Fruit fly (Drosophila melanogaster) whole organism, embryonic: Measurements from ENCODE around the gene BomBc3.

Experiments
- Asciz ChIP-seq: fragments of 200-800 bp; sonication (Bioruptor generic); optimal IDR thresholded peaks from 2 replicates; lab custom pipeline; 2017; ENCODE audit warnings: missing biosample characterization, mild to moderate bottlenecking, missing genetic modification characterization, missing genetic modification reagents
- Atf6 ChIP-seq: fragments of 200-800 bp; sonication (Bioruptor generic); IDR thresholded peaks from 2 replicates; pipeline ENCODE4 v1.3.6; 2022; ENCODE audit warnings: missing biosample characterization, missing genetic modification characterization
- Bteb2 ChIP-seq: fragments of 200-800 bp; sonication (Bioruptor generic); optimal IDR thresholded peaks from 2 replicates; lab custom pipeline; 2016; ENCODE audit warnings: missing biosample characterization, missing genetic modification characterization
- CG10267 ChIP-seq: fragments of 200-800 bp; sonication (Bioruptor generic); optimal IDR thresholded peaks from 2 replicates; lab custom pipeline; 2018; ENCODE audit warnings: missing biosample characterization, mild to moderate bottlenecking, missing genetic modification characterization, moderate library complexity
- CG10274 ChIP-seq: fragments of 200-800 bp; sonication (Bioruptor generic); optimal IDR thresholded peaks from 3 replicates; lab custom pipeline; 2017; ENCODE audit warnings: missing biosample characterization, mild to moderate bottlenecking, missing genetic modification characterization
- CG10366 ChIP-seq: fragments of 200-800 bp; sonication (Bioruptor generic); IDR thresholded peaks from 2 replicates; pipeline ENCODE4 v1.3.6; 2022; ENCODE audit warnings: missing biosample characterization, missing genetic modification characterization
- CG11247 ChIP-seq: fragments of 200-800 bp; sonication (Bioruptor generic); IDR thresholded peaks from 2 replicates; pipeline ENCODE4 v1.3.6; 2022; ENCODE audit warnings: missing biosample characterization, missing genetic modification characterization
- CG12104 ChIP-seq: fragments of 200-800 bp; sonication (Bioruptor generic); optimal IDR thresholded peaks from 3 replicates; lab custom pipeline; 2016; ENCODE audit warnings: missing biosample characterization, missing genetic modification characterization
- CG14441 ChIP-seq: fragments of 200-800 bp; sonication (Bioruptor generic); IDR thresholded peaks from 2 replicates; pipeline ENCODE4 v1.3.6; 2022; ENCODE audit warnings: missing biosample characterization, missing genetic modification characterization
- CG15601 ChIP-seq: fragments of 200-800 bp; sonication (Bioruptor generic); optimal IDR thresholded peaks from 3 replicates; lab custom pipeline; 2019; ENCODE audit warnings: missing biosample characterization, mild to moderate bottlenecking, missing genetic modification characterization, moderate library complexity
- CG15696 ChIP-seq: fragments of 200-800 bp; sonication (Bioruptor generic); optimal IDR thresholded peaks from 2 replicates; lab custom pipeline; 2019; ENCODE audit warnings: missing biosample characterization, mild to moderate bottlenecking, missing genetic modification characterization, moderate library complexity
- CG17359 ChIP-seq: fragments of 200-800 bp; sonication (Bioruptor generic); optimal IDR thresholded peaks from 3 replicates; lab custom pipeline; 2018; ENCODE audit warnings: missing biosample characterization, mild to moderate bottlenecking, missing genetic modification characterization, moderate library complexity
- CG18619 ChIP-seq: fragments of 200-800 bp; sonication (Bioruptor generic); optimal IDR thresholded peaks from 3 replicates; lab custom pipeline; 2017; ENCODE audit warnings: missing biosample characterization, mild to moderate bottlenecking, missing genetic modification characterization
- CG2120 ChIP-seq: fragments of 200-800 bp; sonication (Bioruptor generic); optimal IDR thresholded peaks from 3 replicates; lab custom pipeline; 2016; ENCODE audit warnings: missing biosample characterization, missing genetic modification characterization
- CG30403 ChIP-seq: fragments of 200-800 bp; sonication (Bioruptor generic); optimal IDR thresholded peaks from 3 replicates; lab custom pipeline; 2016; ENCODE audit warnings: missing biosample characterization, missing genetic modification characterization
- CG31224 ChIP-seq: fragments of 200-800 bp; sonication (Bioruptor generic); IDR thresholded peaks from 2 replicates; pipeline ENCODE4 v1.3.6; 2022; ENCODE audit warnings: missing biosample characterization, missing genetic modification characterization
- CG32767 ChIP-seq: fragments of 200-800 bp; sonication (Bioruptor generic); IDR thresholded peaks from 2 replicates; pipeline ENCODE4 v1.3.6; 2022; ENCODE audit warnings: missing biosample characterization, missing genetic modification characterization
- CG3838 ChIP-seq: fragments of 200-800 bp; sonication (Bioruptor generic); optimal IDR thresholded peaks from 3 replicates; lab custom pipeline; 2016; ENCODE audit warnings: missing biosample characterization, missing genetic modification characterization
- CG6765 ChIP-seq: fragments of 200-800 bp; sonication (Bioruptor generic); optimal IDR thresholded peaks from 3 replicates; lab custom pipeline; 2017; ENCODE audit warnings: missing biosample characterization, mild to moderate bottlenecking, missing genetic modification characterization
- Dbx ChIP-seq: fragments of 200-800 bp; sonication (Bioruptor generic); IDR thresholded peaks from 3 replicates; pipeline ENCODE4 v1.3.6; 2022; ENCODE audit warnings: missing biosample characterization, missing genetic modification characterization
- Dip2 ChIP-seq: fragments of 200-800 bp; sonication (Bioruptor generic); IDR thresholded peaks from 2 replicates; pipeline ENCODE4 v1.3.6; 2022; ENCODE audit warnings: missing biosample characterization, missing genetic modification characterization
- Eip74EF ChIP-seq, 2 experiments: fragments of 200-800 bp in 1 of 2; fragments of >200 bp in 1 of 2; sonication (Bioruptor generic) in 1 of 2; optimal IDR thresholded peaks; 2 replicates each; lab custom pipeline; 2017 to 2019; ENCODE audit warnings: missing biosample characterization in 2 of 2, missing genetic modification characterization in 2 of 2, mild to moderate bottlenecking in 1 of 2, moderate library complexity in 1 of 2
- HHEX ChIP-seq: fragments of 200-800 bp; sonication (Bioruptor generic); optimal IDR thresholded peaks from 3 replicates; lab custom pipeline; 2017; ENCODE audit warnings: missing biosample characterization, mild to moderate bottlenecking, missing genetic modification characterization, missing genetic modification reagents
- NK7.1 ChIP-seq: fragments of 200-800 bp; sonication (Bioruptor generic); optimal IDR thresholded peaks from 3 replicates; lab custom pipeline; 2016; ENCODE audit warnings: missing biosample characterization, missing genetic modification characterization
- Rx ChIP-seq: fragments of 200-800 bp; sonication (Bioruptor generic); IDR thresholded peaks from 2 replicates; pipeline ENCODE4 v1.3.6; 2022; ENCODE audit warnings: missing biosample characterization, missing genetic modification characterization
- Sox102F ChIP-seq: fragments of 200-800 bp; sonication (Bioruptor generic); optimal IDR thresholded peaks from 2 replicates; lab custom pipeline; 2018; ENCODE audit warnings: missing biosample characterization, mild to moderate bottlenecking, missing genetic modification characterization, moderate library complexity
- Sry-δ ChIP-seq: fragments of 200-800 bp; sonication (Bioruptor generic); optimal IDR thresholded peaks from 2 replicates; lab custom pipeline; 2016; ENCODE audit warnings: missing biosample characterization, missing genetic modification characterization
- abd-A ChIP-seq: fragments of 200-800 bp; sonication (Bioruptor generic); optimal IDR thresholded peaks from 3 replicates; lab custom pipeline; 2019; ENCODE audit warnings: missing biosample characterization, mild to moderate bottlenecking, missing genetic modification characterization, moderate library complexity
- chm ChIP-seq: fragments of 200-800 bp; sonication (Bioruptor generic); IDR thresholded peaks from 2 replicates; pipeline ENCODE4 v1.3.6; 2022; ENCODE audit warnings: missing biosample characterization, missing genetic modification characterization
- crc ChIP-seq: fragments of 200-800 bp; sonication (Bioruptor generic); optimal IDR thresholded peaks from 2 replicates; lab custom pipeline; 2016; ENCODE audit warnings: missing biosample characterization, missing genetic modification characterization
- dmrt99B ChIP-seq: fragments of 200-800 bp; sonication (Bioruptor generic); optimal IDR thresholded peaks from 2 replicates; lab custom pipeline; 2018; ENCODE audit warnings: missing biosample characterization, mild to moderate bottlenecking, missing genetic modification characterization, moderate library complexity
- dysf ChIP-seq: fragments of 200-800 bp; sonication (Bioruptor generic); IDR thresholded peaks from 3 replicates; pipeline ENCODE4 v1.3.6; 2022; ENCODE audit warnings: missing biosample characterization, missing genetic modification characterization
- eyg ChIP-seq: fragments of 200-800 bp; sonication (Bioruptor generic); optimal IDR thresholded peaks from 3 replicates; lab custom pipeline; 2016; ENCODE audit warnings: missing biosample characterization, missing genetic modification characterization
- ind ChIP-seq: fragments of 200-800 bp; sonication (Bioruptor generic); optimal IDR thresholded peaks from 3 replicates; lab custom pipeline; 2016; ENCODE audit warnings: missing biosample characterization, missing genetic modification characterization
- lbe ChIP-seq: fragments of 200-800 bp; sonication (Bioruptor generic); optimal IDR thresholded peaks from 2 replicates; lab custom pipeline; 2016; ENCODE audit warnings: missing biosample characterization, mild to moderate bottlenecking, missing genetic modification characterization
- nau ChIP-seq: fragments of 200-800 bp; sonication (Bioruptor generic); optimal IDR thresholded peaks from 3 replicates; lab custom pipeline; 2017; ENCODE audit warnings: missing biosample characterization, mild to moderate bottlenecking, missing genetic modification characterization, missing genetic modification reagents
- nmo ChIP-seq: fragments of 200-800 bp; sonication (Bioruptor generic); optimal IDR thresholded peaks from 2 replicates; lab custom pipeline; 2018; ENCODE audit warnings: missing biosample characterization, mild to moderate bottlenecking, missing genetic modification characterization, moderate library complexity
- onecut ChIP-seq: fragments of 200-800 bp; sonication (Bioruptor generic); IDR thresholded peaks from 2 replicates; pipeline ENCODE4 v1.3.6; 2022; ENCODE audit warnings: missing biosample characterization, missing genetic modification characterization
- pho ChIP-seq: fragments of 200-800 bp; sonication (Bioruptor generic); optimal IDR thresholded peaks from 2 replicates; lab custom pipeline; 2016; ENCODE audit warnings: missing biosample characterization, missing genetic modification characterization
- prd ChIP-seq, 3 experiments: fragments of >200 bp in 2 of 3; fragments of 200-800 bp in 1 of 3; sonication (Bioruptor generic) in 1 of 3; optimal IDR thresholded peaks in 2 of 3; IDR thresholded peaks in 1 of 3; 2 replicates in 2 of 3; 3 replicates in 1 of 3; pipeline versions ENCODE4 v1.3.6 to Lab custom; 2017 to 2022; ENCODE audit warnings: missing biosample characterization in 1 of 3, missing genetic modification characterization in 1 of 3
- pum ChIP-seq: fragments of 200-800 bp; sonication (Bioruptor generic); optimal IDR thresholded peaks from 2 replicates; lab custom pipeline; 2016; ENCODE audit warnings: missing biosample characterization, missing genetic modification characterization
- ranshi ChIP-seq: fragments of 200-800 bp; sonication (Bioruptor generic); IDR thresholded peaks from 2 replicates; pipeline ENCODE4 v1.3.6; 2022; ENCODE audit warnings: missing biosample characterization, missing genetic modification characterization
- row ChIP-seq: fragments of 200-800 bp; sonication (Bioruptor generic); IDR thresholded peaks from 3 replicates; pipeline ENCODE4 v1.3.6; 2022; ENCODE audit warnings: missing biosample characterization, missing genetic modification characterization
- run ChIP-seq: fragments of 200-800 bp; sonication (Bioruptor generic); optimal IDR thresholded peaks from 3 replicates; lab custom pipeline; 2018; ENCODE audit warnings: missing biosample characterization, mild to moderate bottlenecking, missing genetic modification characterization
- scrt ChIP-seq: fragments of 200-800 bp; sonication (Bioruptor generic); optimal IDR thresholded peaks from 2 replicates; lab custom pipeline; 2018; ENCODE audit warnings: missing biosample characterization, mild to moderate bottlenecking, missing genetic modification characterization, moderate library complexity
- sima ChIP-seq: fragments of 200-800 bp; sonication (Bioruptor generic); optimal IDR thresholded peaks from 2 replicates; lab custom pipeline; 2016; ENCODE audit warnings: missing biosample characterization, missing genetic modification characterization
- stc ChIP-seq: fragments of 200-800 bp; sonication (Bioruptor generic); IDR thresholded peaks from 2 replicates; pipeline ENCODE4 v1.3.6; 2022; ENCODE audit warnings: missing biosample characterization, missing genetic modification characterization
- tgo ChIP-seq: fragments of 200-800 bp; sonication (Bioruptor generic); IDR thresholded peaks from 3 replicates; pipeline ENCODE4 v1.3.6; 2022; ENCODE audit warnings: missing biosample characterization, missing genetic modification characterization
- tup ChIP-seq: fragments of 200-800 bp; sonication (Bioruptor generic); optimal IDR thresholded peaks from 2 replicates; lab custom pipeline; 2016; ENCODE audit warnings: missing biosample characterization, mild to moderate bottlenecking, missing genetic modification characterization, moderate library complexity
- tx ChIP-seq: fragments of 200-800 bp; sonication (Bioruptor generic); optimal IDR thresholded peaks from 2 replicates; lab custom pipeline; 2016; ENCODE audit warnings: missing biosample characterization, missing genetic modification characterization

BomBc3 gene

DNA sequence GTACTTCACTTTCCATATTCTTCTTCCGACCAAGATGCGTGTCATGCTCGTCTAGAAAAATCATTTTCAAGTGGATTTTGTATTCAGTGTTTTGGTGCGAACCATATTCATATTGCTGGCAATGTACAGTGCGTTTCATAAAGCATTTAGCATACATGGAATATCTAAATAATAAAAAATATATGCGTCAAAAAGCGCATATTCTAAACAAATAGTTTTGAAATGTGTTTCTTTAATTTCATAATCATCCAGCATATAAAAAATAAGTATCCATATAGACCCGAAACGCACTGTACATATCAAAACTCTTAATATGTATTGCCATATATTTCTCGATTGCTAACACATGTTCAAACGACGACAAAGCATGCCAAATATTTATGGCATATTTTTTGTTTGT lies 34.3 kb downstream of the BomBc3 start (continued):
- peak; percentile 30 for TF ChIP-seq Asciz (GFP tag; lab: Kevin White, UChicago)
- no peak for TF ChIP-seq tx (GFP tag; lab: Kevin White, UChicago)
- TF ChIP-seq Sry-δ (GFP tag; lab: Kevin White, UChicago) = no peak
- peak; percentile 68 for TF ChIP-seq nmo (GFP tag; lab: Kevin White, UChicago)
- TF ChIP-seq tgo (GFP tag; lab: Robert Waterston, UW) = peak; percentile 73; the same call in 2 of the 3 replicates
- no peak for TF ChIP-seq sima (GFP tag; lab: Kevin White, UChicago)
- peak; percentile 69 for TF ChIP-seq CG30403
- TF ChIP-seq ind (GFP tag; lab: Kevin White, UChicago) = peak; percentile 80
- TF ChIP-seq chm (GFP tag; lab: Robert Waterston, UW) = peak; percentile 81
- TF ChIP-seq CG32767 (GFP tag; lab: Robert Waterston, UW) = peak; percentile 38; the same call in 1 of the 2 replicates
- TF ChIP-seq CG14441 (GFP tag; lab: Robert Waterston, UW) = peak; percentile 66
- peak; percentile 78 for TF ChIP-seq dysf (GFP tag; lab: Robert Waterston, UW)
- no peak for TF ChIP-seq Dip2 (GFP tag; lab: Robert Waterston, UW)
- peak; percentile 67 for TF ChIP-seq CG11247 (GFP tag; lab: Robert Waterston, UW)
- TF ChIP-seq CG17359 (tag; lab: Kevin White, UChicago) = no peak
- 0 out of 2 replicates have a peak, but pooled peaks have one; percentile 14 for TF ChIP-seq onecut (GFP tag; lab: Robert Waterston, UW)
- peak; percentile 61; the same call in 1 of the 2 replicates for TF ChIP-seq ranshi (GFP tag; lab: Robert Waterston, UW)
- peak; percentile 17 for TF ChIP-seq CG15696 (tag; lab: Kevin White, UChicago)
- peak in 1 of 2 experiments; percentile 71 for TF ChIP-seq Eip74EF (GFP tag; optimal IDR thresholded peaks at IDR 0.05; lab: Kevin White, UChicago)
- no peak for TF ChIP-seq crc
- TF ChIP-seq tup = no peak
- peak; percentile 14 for TF ChIP-seq NK7.1 (GFP tag; lab: Kevin White, UChicago)
- peak; percentile 59 for TF ChIP-seq HHEX (GFP tag; lab: Kevin White, UChicago)
- no peak for TF ChIP-seq CG3838 (GFP tag; lab: Kevin White, UChicago)
- peak; percentile 71 for TF ChIP-seq CG2120 (GFP tag; lab: Kevin White, UChicago)
- TF ChIP-seq prd (optimal IDR thresholded peaks at IDR 0.05; lab: Kevin White, UChicago) = no peak
- TF ChIP-seq prd (GFP tag; IDR thresholded peaks at IDR 0.05; lab: Robert Waterston, UW) = peak; percentile 73
- peak; percentile 70 for TF ChIP-seq dmrt99B (tag; lab: Kevin White, UChicago)
- TF ChIP-seq pum (GFP tag; lab: Kevin White, UChicago) = no peak
- TF ChIP-seq Sox102F (GFP tag; lab: Kevin White, UChicago) = peak; percentile 57
- peak; percentile 11 for TF ChIP-seq pho (GFP tag; lab: Kevin White, UChicago)
- TF ChIP-seq CG18619 (GFP tag; lab: Kevin White, UChicago) = peak; percentile 29
- TF ChIP-seq eyg (GFP tag; lab: Kevin White, UChicago) = peak; percentile 32
- peak; percentile 76 for TF ChIP-seq row (GFP tag; lab: Robert Waterston, UW)
- TF ChIP-seq nau (GFP tag; lab: Kevin White, UChicago) = peak; percentile 29
- no peak for TF ChIP-seq lbe
- peak; percentile 45; the same call in 1 of the 2 replicates for TF ChIP-seq stc (GFP tag; lab: Robert Waterston, UW)
- TF ChIP-seq CG31224 = peak; percentile 63; the same call in 1 of the 2 replicates
- TF ChIP-seq CG6765 (GFP tag; lab: Kevin White, UChicago) = no peak
- peak; percentile 61 for TF ChIP-seq CG10366 (GFP tag; lab: Robert Waterston, UW)
- 0 out of 2 replicates have a peak, but pooled peaks have one; percentile 27 for TF ChIP-seq Rx (GFP tag; lab: Robert Waterston, UW)
- peak; percentile 49 for TF ChIP-seq scrt (GFP tag; lab: Kevin White, UChicago)
- TF ChIP-seq run (tag; lab: Kevin White, UChicago) = no peak
- TF ChIP-seq Bteb2 (GFP tag; lab: Kevin White, UChicago) = no peak
- peak; percentile 80; the same call in 2 of the 3 replicates for TF ChIP-seq Dbx (GFP tag; lab: Robert Waterston, UW)
- peak; percentile 33 for TF ChIP-seq CG10267 (tag; lab: Kevin White, UChicago)
- peak; percentile 25 for TF ChIP-seq CG12104 (GFP tag; lab: Kevin White, UChicago)
- no peak for TF ChIP-seq abd-A (tag; lab: Kevin White, UChicago)
- no peak for TF ChIP-seq CG15601
- peak; percentile 37 for TF ChIP-seq CG10274 (GFP tag; lab: Kevin White, UChicago)
- peak; percentile 81; the same call in 1 of the 2 replicates for TF ChIP-seq Atf6 (GFP tag; lab: Robert Waterston, UW)
